Worm (Caenorhabditis elegans) whole organism, midembryonic: ENCODE data around the gene F36G9.3.
"Not testable (repeated sequence)": the region's sequence is repeated elsewhere in the genome, so short reads cannot be mapped to it uniquely, and the experiment has no call there.

Source experiments
- T22C8.4 ChIP-seq: fragments of 200-800 bp; sonication (Bioruptor generic); IDR thresholded peaks from 2 replicates; pipeline ENCODE4 v1.3.6; 2022; ENCODE audit warnings: missing genetic modification characterization, missing compliant biosample characterization
- cog-1 ChIP-seq: sonication (generic microtip); optimal IDR thresholded peaks from 2 replicates; lab custom pipeline; 2016; ENCODE audit warnings: missing genetic modification characterization, missing compliant biosample characterization
- flt-1 ChIP-seq: fragments of 200-800 bp; sonication (Bioruptor generic); IDR thresholded peaks from 2 replicates; pipeline ENCODE4 v1.3.6; 2022; ENCODE audit warnings: missing genetic modification characterization, missing compliant biosample characterization
- klf-2 ChIP-seq: fragments of 200-800 bp; sonication (Bioruptor generic); conservative IDR thresholded peaks from 2 replicates; pipeline ENCODE4 v1.3.6; 2022; ENCODE audit warnings: missing genetic modification reagents, missing genetic modification characterization, missing compliant biosample characterization
- med-1 ChIP-seq: sonication (generic microtip); optimal IDR thresholded peaks from 2 replicates; lab custom pipeline; 2017; ENCODE audit warnings: missing genetic modification characterization, mild to moderate bottlenecking, missing compliant biosample characterization, antibody characterized with exemption, missing genetic modification reagents; ENCODE audit not compliant: insufficient read depth
- ref-1 ChIP-seq: fragments of 200-800 bp; sonication (Bioruptor generic); conservative IDR thresholded peaks from 2 replicates; pipeline ENCODE4 v1.3.6; 2022; ENCODE audit warnings: missing genetic modification reagents, missing genetic modification characterization, missing compliant biosample characterization
- tab-1 ChIP-seq: fragments of 200-800 bp; sonication (Bioruptor generic); IDR thresholded peaks from 2 replicates; pipeline ENCODE4 v1.3.6; 2022; ENCODE audit warnings: missing genetic modification characterization, missing compliant biosample characterization
- ztf-23 ChIP-seq: fragments of 200-800 bp; sonication (Bioruptor generic); IDR thresholded peaks from 2 replicates; pipeline ENCODE4 v1.3.6; 2022; ENCODE audit warnings: missing genetic modification reagents, missing genetic modification characterization, missing compliant biosample characterization
- ztf-29 ChIP-seq: fragments of 200-800 bp; sonication (Bioruptor generic); IDR thresholded peaks from 2 replicates; pipeline ENCODE4 v1.3.6; 2022; ENCODE audit warnings: missing genetic modification reagents, missing genetic modification characterization, missing compliant biosample characterization

Gene F36G9.3

ce11 chrV:15924307-15924706, 32.9 kb upstream of the F36G9.3 start, which contains the start of gene nhr-108:
Gene nhr-108, minus strand, starts transcription at chrV:15924472.
- TF ChIP-seq ref-1 (GFP tag; lab: Robert Waterston, UW) = no peak
- TF ChIP-seq klf-2 = no peak
- no peak for TF ChIP-seq ztf-23 (GFP tag; lab: Robert Waterston, UW)
- TF ChIP-seq ztf-29 (GFP tag; lab: Robert Waterston, UW) = no peak
- no peak for TF ChIP-seq flt-1 (GFP tag; lab: Robert Waterston, UW)
- no peak for TF ChIP-seq med-1 (GFP tag; lab: Kevin White, UChicago)
- TF ChIP-seq tab-1 (GFP tag; lab: Robert Waterston, UW) = no peak
- TF ChIP-seq cog-1 = no peak
- TF ChIP-seq T22C8.4 (GFP tag; lab: Robert Waterston, UW) = no peak

ce11 chrV:15928325-15928724, 28.9 kb upstream of the F36G9.3 start, which contains the start of gene pzf-1:
Gene pzf-1, minus strand, starts transcription at chrV:15928425.
- no peak for TF ChIP-seq ref-1 (GFP tag; lab: Robert Waterston, UW)

ce11 chrV:15929882-15930281, 27.3 kb upstream of the F36G9.3 start, which contains the start of gene srbc-77:
Gene srbc-77, plus strand, starts transcription at chrV:15930182.
- TF ChIP-seq T22C8.4, ztf-23, ztf-29 (GFP tag; lab: Robert Waterston, UW): not testable (repeated sequence)

- TF ChIP-seq cog-1 = no peak
- TF ChIP-seq klf-2 = no peak
- TF ChIP-seq med-1 (GFP tag; lab: Kevin White, UChicago) = no peak
- no peak for TF ChIP-seq T22C8.4 (GFP tag; lab: Robert Waterston, UW)
- no peak for TF ChIP-seq flt-1 (GFP tag; lab: Robert Waterston, UW)
- no peak for TF ChIP-seq ztf-29 (GFP tag; lab: Robert Waterston, UW)
- TF ChIP-seq ztf-23 (GFP tag; lab: Robert Waterston, UW) = no peak
- no peak for TF ChIP-seq tab-1 (GFP tag; lab: Robert Waterston, UW)
- TF ChIP-seq ref-1 (GFP tag; lab: Robert Waterston, UW) = no peak
Observed at ce11 chrV:15932390-15932789, 24.8 kb upstream of the F36G9.3 start, which contains the start of gene srw-26. Gene srw-26, minus strand, starts transcription at chrV:15932490.

- TF ChIP-seq ztf-23 (GFP tag; lab: Robert Waterston, UW) = no peak
Observed at ce11 chrV:15940254-15940653, 16.9 kb upstream of the F36G9.3 start, which contains the start of gene srw-55. Gene srw-55, minus strand, starts transcription at chrV:15940354.

ce11 chrV:15943125-15943524, 14.1 kb upstream of the F36G9.3 start, which contains the start of gene srw-53:
Gene srw-53, plus strand, starts transcription at chrV:15943425.
- no peak for TF ChIP-seq T22C8.4 (GFP tag; lab: Robert Waterston, UW)
- no peak for TF ChIP-seq cog-1
- no peak for TF ChIP-seq ztf-29 (GFP tag; lab: Robert Waterston, UW)
- TF ChIP-seq tab-1 (GFP tag; lab: Robert Waterston, UW) = no peak
- no peak for TF ChIP-seq ztf-23 (GFP tag; lab: Robert Waterston, UW)
- no peak for TF ChIP-seq klf-2
- no peak for TF ChIP-seq flt-1 (GFP tag; lab: Robert Waterston, UW)
- no peak for TF ChIP-seq ref-1 (GFP tag; lab: Robert Waterston, UW)
- no peak for TF ChIP-seq med-1 (GFP tag; lab: Kevin White, UChicago)

- TF ChIP-seq ref-1 (GFP tag; lab: Robert Waterston, UW) (no peak), flt-1 (GFP tag; lab: Robert Waterston, UW) (no peak), T22C8.4 (GFP tag; lab: Robert Waterston, UW) (no peak), tab-1 (GFP tag; lab: Robert Waterston, UW) (no peak), ztf-29 (GFP tag; lab: Robert Waterston, UW) (no peak), ztf-23 (GFP tag; lab: Robert Waterston, UW) (no peak), klf-2 (no peak), cog-1 (no peak), med-1 (GFP tag; lab: Kevin White, UChicago) (no peak)
Observed at ce11 chrV:15950903-15951302, 6.3 kb upstream of the F36G9.3 start, which contains the start of gene srw-59. Gene srw-59, minus strand, starts transcription at chrV:15951003.

ce11 chrV:15952762-15953161, 4.4 kb upstream of the F36G9.3 start, which contains the start of gene srw-56:
Gene srw-56, minus strand, starts transcription at chrV:15952862.
- TF ChIP-seq T22C8.4 (GFP tag; lab: Robert Waterston, UW) (no peak), cog-1 (no peak), ztf-29 (GFP tag; lab: Robert Waterston, UW) (no peak), ztf-23 (GFP tag; lab: Robert Waterston, UW) (no peak), ref-1 (GFP tag; lab: Robert Waterston, UW) (no peak), tab-1 (GFP tag; lab: Robert Waterston, UW) (no peak), flt-1 (GFP tag; lab: Robert Waterston, UW) (no peak), med-1 (GFP tag; lab: Kevin White, UChicago) (no peak), klf-2 (no peak)

- no peak for TF ChIP-seq cog-1
Observed at ce11 chrV:15954932-15955331, 2.3 kb upstream of the F36G9.3 start, which contains the start of gene srw-57. Gene srw-57, minus strand, starts transcription at chrV:15955032.

- no peak for TF ChIP-seq tab-1 (GFP tag; lab: Robert Waterston, UW)
- no peak for TF ChIP-seq flt-1 (GFP tag; lab: Robert Waterston, UW)
- no peak for TF ChIP-seq T22C8.4 (GFP tag; lab: Robert Waterston, UW)
- no peak for TF ChIP-seq cog-1
- TF ChIP-seq ztf-23 (GFP tag; lab: Robert Waterston, UW) = no peak
- no peak for TF ChIP-seq klf-2
- no peak for TF ChIP-seq med-1 (GFP tag; lab: Kevin White, UChicago)
- no peak for TF ChIP-seq ref-1 (GFP tag; lab: Robert Waterston, UW)
- no peak for TF ChIP-seq ztf-29 (GFP tag; lab: Robert Waterston, UW)
Observed at ce11 chrV:15955497-15955896, 1.7 kb upstream of the F36G9.3 start, which contains the start of gene srh-186. Gene srh-186, plus strand, starts transcription at chrV:15955797.
